Worm (Caenorhabditis elegans) whole organism, midembryonic: ENCODE data around the gene M03F4.6.

Experiments used
- T22C8.4 ChIP-seq: fragments of 200-800 bp; sonication (Bioruptor generic); IDR thresholded peaks from 2 replicates; pipeline ENCODE4 v1.3.6; 2022; ENCODE audit warnings: missing genetic modification characterization, missing compliant biosample characterization
- cog-1 ChIP-seq: sonication (generic microtip); optimal IDR thresholded peaks from 2 replicates; lab custom pipeline; 2016; ENCODE audit warnings: missing genetic modification characterization, missing compliant biosample characterization
- flt-1 ChIP-seq: fragments of 200-800 bp; sonication (Bioruptor generic); IDR thresholded peaks from 2 replicates; pipeline ENCODE4 v1.3.6; 2022; ENCODE audit warnings: missing genetic modification characterization, missing compliant biosample characterization
- klf-2 ChIP-seq: fragments of 200-800 bp; sonication (Bioruptor generic); conservative IDR thresholded peaks from 2 replicates; pipeline ENCODE4 v1.3.6; 2022; ENCODE audit warnings: missing genetic modification reagents, missing genetic modification characterization, missing compliant biosample characterization
- med-1 ChIP-seq: sonication (generic microtip); optimal IDR thresholded peaks from 2 replicates; lab custom pipeline; 2017; ENCODE audit warnings: missing genetic modification characterization, mild to moderate bottlenecking, missing compliant biosample characterization, antibody characterized with exemption, missing genetic modification reagents; ENCODE audit not compliant: insufficient read depth
- ref-1 ChIP-seq: fragments of 200-800 bp; sonication (Bioruptor generic); conservative IDR thresholded peaks from 2 replicates; pipeline ENCODE4 v1.3.6; 2022; ENCODE audit warnings: missing genetic modification reagents, missing genetic modification characterization, missing compliant biosample characterization
- tab-1 ChIP-seq: fragments of 200-800 bp; sonication (Bioruptor generic); IDR thresholded peaks from 2 replicates; pipeline ENCODE4 v1.3.6; 2022; ENCODE audit warnings: missing genetic modification characterization, missing compliant biosample characterization
- ztf-23 ChIP-seq: fragments of 200-800 bp; sonication (Bioruptor generic); IDR thresholded peaks from 2 replicates; pipeline ENCODE4 v1.3.6; 2022; ENCODE audit warnings: missing genetic modification reagents, missing genetic modification characterization, missing compliant biosample characterization
- ztf-29 ChIP-seq: fragments of 200-800 bp; sonication (Bioruptor generic); IDR thresholded peaks from 2 replicates; pipeline ENCODE4 v1.3.6; 2022; ENCODE audit warnings: missing genetic modification reagents, missing genetic modification characterization, missing compliant biosample characterization

Gene M03F4.6

ce11 chrX:4998875-4999274, 29.7 kb upstream of the M03F4.6 start, which contains the start of gene set-30:
Gene set-30 (plus strand): TSS chrX:4999270.
- TF ChIP-seq klf-2 (GFP tag; lab: Robert Waterston, UW) (no peak), med-1 (GFP tag; lab: Kevin White, UChicago) (no peak), tab-1 (GFP tag; lab: Robert Waterston, UW) (0 out of 2 replicates have a peak, but pooled peaks have one; percentile 11), cog-1 (tag; lab: Kevin White, UChicago) (no peak), ztf-23 (GFP tag; lab: Robert Waterston, UW) (0 out of 2 replicates have a peak, but pooled peaks have one; percentile 28), ztf-29 (GFP tag; lab: Robert Waterston, UW) (no peak), flt-1 (GFP tag; lab: Robert Waterston, UW) (no peak), T22C8.4 (GFP tag; lab: Robert Waterston, UW) (no peak), ref-1 (GFP tag; lab: Robert Waterston, UW) (no peak)

- TF ChIP-seq ztf-23 (GFP tag; lab: Robert Waterston, UW) (0 out of 2 replicates have a peak, but pooled peaks have one; percentile 44), ztf-29 (GFP tag; lab: Robert Waterston, UW) (no peak), ref-1 (GFP tag; lab: Robert Waterston, UW) (no peak)
Measured at ce11 chrX:4997548-4998087, 28.5 kb upstream of the M03F4.6 start, which contains the start of gene ZC8.6. Gene ZC8.6 (minus strand): TSS chrX:4997598.

ce11 chrX:4992523-4992922, 23.4 kb upstream of the M03F4.6 start:
- TF ChIP-seq ztf-23 (GFP tag; lab: Robert Waterston, UW): no peak
- no peak for TF ChIP-seq flt-1 (GFP tag; lab: Robert Waterston, UW)
- TF ChIP-seq tab-1 (GFP tag; lab: Robert Waterston, UW): no peak
- TF ChIP-seq ztf-29 (GFP tag; lab: Robert Waterston, UW): no peak
- TF ChIP-seq T22C8.4 (GFP tag; lab: Robert Waterston, UW): no peak
- no peak for TF ChIP-seq klf-2 (GFP tag; lab: Robert Waterston, UW)
- TF ChIP-seq cog-1 (tag; lab: Kevin White, UChicago): no peak
- no peak for TF ChIP-seq med-1 (GFP tag; lab: Kevin White, UChicago)
- no peak for TF ChIP-seq ref-1 (GFP tag; lab: Robert Waterston, UW)

ce11 chrX:4987617-4988016, 18.5 kb upstream of the M03F4.6 start:
- no peak for TF ChIP-seq flt-1 (GFP tag; lab: Robert Waterston, UW)
- TF ChIP-seq klf-2 (GFP tag; lab: Robert Waterston, UW): no peak
- TF ChIP-seq med-1 (GFP tag; lab: Kevin White, UChicago): no peak
- TF ChIP-seq T22C8.4 (GFP tag; lab: Robert Waterston, UW): no peak
- TF ChIP-seq cog-1 (tag; lab: Kevin White, UChicago): no peak
- no peak for TF ChIP-seq ref-1 (GFP tag; lab: Robert Waterston, UW)
- no peak for TF ChIP-seq tab-1 (GFP tag; lab: Robert Waterston, UW)
- no peak for TF ChIP-seq ztf-29 (GFP tag; lab: Robert Waterston, UW)
- TF ChIP-seq ztf-23 (GFP tag; lab: Robert Waterston, UW): no peak

- no peak for TF ChIP-seq ztf-23 (GFP tag; lab: Robert Waterston, UW)
- no peak for TF ChIP-seq ztf-29 (GFP tag; lab: Robert Waterston, UW)
- no peak for TF ChIP-seq T22C8.4 (GFP tag; lab: Robert Waterston, UW)
- no peak for TF ChIP-seq cog-1 (tag; lab: Kevin White, UChicago)
- TF ChIP-seq klf-2 (GFP tag; lab: Robert Waterston, UW): no peak
- no peak for TF ChIP-seq flt-1 (GFP tag; lab: Robert Waterston, UW)
- TF ChIP-seq med-1 (GFP tag; lab: Kevin White, UChicago): no peak
- TF ChIP-seq ref-1 (GFP tag; lab: Robert Waterston, UW): no peak
- TF ChIP-seq tab-1 (GFP tag; lab: Robert Waterston, UW): no peak
Measured at ce11 chrX:4986354-4986753, 17.2 kb upstream of the M03F4.6 start.

ce11 chrX:4982009-4982625, 13.0 kb upstream of the M03F4.6 start:
- no peak for TF ChIP-seq ztf-29 (GFP tag; lab: Robert Waterston, UW)
- no peak for TF ChIP-seq med-1 (GFP tag; lab: Kevin White, UChicago)
- no peak for TF ChIP-seq ref-1 (GFP tag; lab: Robert Waterston, UW)
- no peak for TF ChIP-seq T22C8.4 (GFP tag; lab: Robert Waterston, UW)
- TF ChIP-seq flt-1 (GFP tag; lab: Robert Waterston, UW): peak; percentile 32; the same call in 1 of the 2 replicates

- TF ChIP-seq cog-1 (tag; lab: Kevin White, UChicago) (no peak), ztf-29 (GFP tag; lab: Robert Waterston, UW) (no peak), ztf-23 (GFP tag; lab: Robert Waterston, UW) (no peak), flt-1 (GFP tag; lab: Robert Waterston, UW) (no peak), tab-1 (GFP tag; lab: Robert Waterston, UW) (no peak), T22C8.4 (GFP tag; lab: Robert Waterston, UW) (no peak), med-1 (GFP tag; lab: Kevin White, UChicago) (no peak), ref-1 (GFP tag; lab: Robert Waterston, UW) (no peak), klf-2 (GFP tag; lab: Robert Waterston, UW) (no peak)
Measured at ce11 chrX:4981579-4981978, 12.5 kb upstream of the M03F4.6 start.

- TF ChIP-seq ztf-29 (GFP tag; lab: Robert Waterston, UW) (no peak), med-1 (GFP tag; lab: Kevin White, UChicago) (no peak)
Measured at ce11 chrX:4981059-4981458, 11.9 kb upstream of the M03F4.6 start.

ce11 chrX:4979060-4979459, 9.9 kb upstream of the M03F4.6 start:
- TF ChIP-seq med-1 (GFP tag; lab: Kevin White, UChicago) (no peak), ztf-23 (GFP tag; lab: Robert Waterston, UW) (no peak), ref-1 (GFP tag; lab: Robert Waterston, UW) (no peak), T22C8.4 (GFP tag; lab: Robert Waterston, UW) (no peak), cog-1 (tag; lab: Kevin White, UChicago) (no peak), ztf-29 (GFP tag; lab: Robert Waterston, UW) (no peak), klf-2 (GFP tag; lab: Robert Waterston, UW) (no peak), flt-1 (GFP tag; lab: Robert Waterston, UW) (no peak), tab-1 (GFP tag; lab: Robert Waterston, UW) (no peak)
